Worm (Caenorhabditis elegans) whole organism, L4 larva: ENCODE data around the gene lin-36.

Experiments used
- D1046.2 ChIP-seq: fragments of 200-800 bp; sonication (Bioruptor generic); IDR thresholded peaks from 2 replicates; pipeline ENCODE4 v1.3.6; 2022; ENCODE audit warnings: missing genetic modification characterization, missing compliant biosample characterization
- F10B5.3 ChIP-seq: sonication (generic microtip); optimal IDR thresholded peaks from 2 replicates; lab custom pipeline; 2016; ENCODE audit warnings: mild to moderate bottlenecking, missing genetic modification characterization, missing compliant biosample characterization
- F26F4.8 ChIP-seq: fragments of 200-800 bp; sonication (Bioruptor generic); conservative IDR thresholded peaks from 2 replicates; pipeline ENCODE4 v1.3.6; 2022; ENCODE audit warnings: missing genetic modification characterization, missing compliant biosample characterization
- F44E2.7 ChIP-seq: fragments of 200-800 bp; sonication (Bioruptor generic); IDR thresholded peaks from 2 replicates; pipeline ENCODE4 v2.1.2; 2022; ENCODE audit warnings: missing genetic modification characterization, missing compliant biosample characterization
- T20F7.1 ChIP-seq: fragments of 200-800 bp; sonication (Bioruptor generic); optimal IDR thresholded peaks from 2 replicates; lab custom pipeline; 2018; ENCODE audit warnings: mild to moderate bottlenecking, missing genetic modification characterization, missing compliant biosample characterization
- Y105C5A.15 ChIP-seq: fragments of 200-800 bp; sonication (Bioruptor generic); IDR thresholded peaks from 2 replicates; pipeline ENCODE4 v1.3.6; 2022; ENCODE audit warnings: missing genetic modification characterization, missing compliant biosample characterization
- Y48G9A.11 ChIP-seq: fragments of 200-800 bp; sonication (Bioruptor generic); IDR thresholded peaks from 2 replicates; pipeline ENCODE4 v1.3.6; 2022; ENCODE audit warnings: missing genetic modification reagents, missing genetic modification characterization, missing compliant biosample characterization
- Y75B8A.6 ChIP-seq: fragments of 200-800 bp; sonication (Bioruptor generic); IDR thresholded peaks from 2 replicates; pipeline ENCODE4 v1.3.6; 2022; ENCODE audit warnings: missing genetic modification reagents, missing genetic modification characterization, missing compliant biosample characterization
- ZK337.2 ChIP-seq: fragments of 200-800 bp; sonication (Bioruptor generic); IDR thresholded peaks from 2 replicates; pipeline ENCODE4 v1.3.6; 2022; ENCODE audit warnings: missing genetic modification reagents, missing genetic modification characterization, missing compliant biosample characterization
- aha-1 ChIP-seq: fragments of 150-350 bp; peaks from one replicate; lab custom pipeline; 2014; ENCODE audit warnings: missing biosample characterization, missing genetic modification characterization
- aly-2 ChIP-seq: sonication (generic microtip); optimal IDR thresholded peaks from 2 replicates; lab custom pipeline; 2018; ENCODE audit warnings: missing biosample characterization, missing genetic modification characterization
- arid-1 ChIP-seq: fragments of 200-800 bp; sonication (Bioruptor generic); conservative IDR thresholded peaks from 2 replicates; pipeline ENCODE4 v1.3.6; 2022; ENCODE audit warnings: missing genetic modification reagents, missing genetic modification characterization, missing compliant biosample characterization
- attf-4 ChIP-seq: sonication (generic microtip); optimal IDR thresholded peaks from 3 replicates; lab custom pipeline; 2017; ENCODE audit warnings: missing biosample characterization, missing genetic modification characterization
- cey-2 ChIP-seq: sonication (generic microtip); optimal IDR thresholded peaks from 3 replicates; lab custom pipeline; 2017; ENCODE audit warnings: missing genetic modification characterization, mild to moderate bottlenecking, missing compliant biosample characterization, antibody characterized with exemption, borderline replicate concordance; ENCODE audit not compliant: insufficient read depth
- ctbp-1 ChIP-seq: fragments of 200-800 bp; sonication (Bioruptor generic); IDR thresholded peaks from 2 replicates; pipeline ENCODE4 v1.3.6; 2022; ENCODE audit warnings: missing genetic modification reagents, missing genetic modification characterization, missing compliant biosample characterization
- daf-16 ChIP-seq, 3 experiments: sonication (generic microtip); optimal IDR thresholded peaks; 2 replicates each; lab custom pipeline; 2016 to 2017; ENCODE audit warnings: missing genetic modification characterization in 3 of 3, missing genetic modification reagents in 3 of 3, mild to moderate bottlenecking in 2 of 3, missing compliant biosample characterization in 2 of 3, missing biosample characterization in 1 of 3, moderate library complexity in 1 of 3
- daf-8 ChIP-seq: fragments of 200-800 bp; sonication (Bioruptor generic); IDR thresholded peaks from 2 replicates; pipeline ENCODE4 v1.3.6; 2022; ENCODE audit warnings: missing genetic modification characterization, missing compliant biosample characterization
- dmd-6 ChIP-seq: fragments of 200-800 bp; sonication (Bioruptor generic); IDR thresholded peaks from 2 replicates; pipeline ENCODE4 v1.3.6; 2022; ENCODE audit warnings: missing genetic modification reagents, missing genetic modification characterization, missing compliant biosample characterization
- dmd-8 ChIP-seq: fragments of 200-800 bp; sonication (Bioruptor generic); IDR thresholded peaks from 2 replicates; pipeline ENCODE4 v1.3.6; 2022; ENCODE audit warnings: missing genetic modification characterization, missing compliant biosample characterization
- dmd-9 ChIP-seq: fragments of 200-800 bp; sonication (Bioruptor generic); IDR thresholded peaks from 2 replicates; pipeline ENCODE4 v1.3.6; 2022; ENCODE audit warnings: missing genetic modification reagents, missing genetic modification characterization, missing compliant biosample characterization
- dpl-1 ChIP-seq: fragments of 150-350 bp; optimal IDR thresholded peaks from 2 replicates; lab custom pipeline; 2014; ENCODE audit warnings: missing biosample characterization, missing genetic modification reagents, missing genetic modification characterization
- dve-1 ChIP-seq: sonication (generic microtip); optimal IDR thresholded peaks from 2 replicates; lab custom pipeline; 2017; ENCODE audit warnings: antibody characterized with exemption, mild to moderate bottlenecking, missing genetic modification characterization, missing compliant biosample characterization; ENCODE audit not compliant: insufficient read depth
- fos-1 ChIP-seq: fragments of 150-350 bp; optimal IDR thresholded peaks from 2 replicates; lab custom pipeline; 2014; ENCODE audit warnings: missing biosample characterization, missing genetic modification characterization
- gei-8 ChIP-seq: fragments of 200-800 bp; sonication (Bioruptor generic); optimal IDR thresholded peaks from 2 replicates; lab custom pipeline; 2018; ENCODE audit warnings: mild to moderate bottlenecking, missing genetic modification characterization, missing compliant biosample characterization
- hif-1 ChIP-seq, 2 experiments: sonication (generic microtip); optimal IDR thresholded peaks; 2 replicates each; lab custom pipeline; 2016 to 2017; ENCODE audit warnings: missing compliant biosample characterization in 2 of 2, missing genetic modification characterization in 2 of 2, missing genetic modification reagents in 2 of 2, missing genotype in 2 of 2, mild to moderate bottlenecking in 1 of 2
- hlh-30 ChIP-seq: sonication (generic microtip); optimal IDR thresholded peaks from 2 replicates; lab custom pipeline; 2017; ENCODE audit warnings: antibody characterized with exemption, mild to moderate bottlenecking, missing genetic modification characterization, missing compliant biosample characterization; ENCODE audit not compliant: insufficient read depth
- hmg-1.1 ChIP-seq: fragments of 200-800 bp; sonication (Bioruptor generic); IDR thresholded peaks from 2 replicates; pipeline ENCODE4 v1.3.6; 2022; ENCODE audit warnings: missing genetic modification reagents, missing genetic modification characterization, missing compliant biosample characterization
- lim-7 ChIP-seq: fragments of 200-800 bp; sonication (Bioruptor generic); IDR thresholded peaks from 2 replicates; pipeline ENCODE4 v1.3.6; 2022; ENCODE audit warnings: missing genetic modification characterization, missing compliant biosample characterization
- lin-13 ChIP-seq: fragments of 150-350 bp; optimal IDR thresholded peaks from 2 replicates; lab custom pipeline; 2014; ENCODE audit warnings: missing biosample characterization, missing genetic modification reagents, missing genetic modification characterization
- lin-29 ChIP-seq: fragments of 200-800 bp; sonication (Bioruptor generic); IDR thresholded peaks from 2 replicates; pipeline ENCODE4 v1.3.6; 2022; ENCODE audit warnings: missing genetic modification reagents, missing genetic modification characterization, missing compliant biosample characterization
- lin-39 ChIP-seq: fragments of 150-350 bp; optimal IDR thresholded peaks from 2 replicates; lab custom pipeline; 2014; ENCODE audit warnings: missing biosample characterization, missing genetic modification reagents, missing genetic modification characterization
- lir-3 ChIP-seq: sonication (generic microtip); optimal IDR thresholded peaks from 2 replicates; lab custom pipeline; 2016; ENCODE audit warnings: mild to moderate bottlenecking, missing genetic modification characterization, missing compliant biosample characterization
- mep-1 ChIP-seq: fragments of 150-350 bp; sonication (generic microtip); optimal IDR thresholded peaks from 3 replicates; lab custom pipeline; 2014; ENCODE audit warnings: missing biosample characterization, missing genetic modification characterization
- mxl-2 ChIP-seq: fragments of 200-800 bp; sonication (Bioruptor generic); conservative IDR thresholded peaks from 2 replicates; pipeline ENCODE4 v1.3.6; 2022; ENCODE audit warnings: missing genetic modification reagents, missing genetic modification characterization, missing compliant biosample characterization
- nhr-10 ChIP-seq: fragments of 150-350 bp; optimal IDR thresholded peaks from 2 replicates; lab custom pipeline; 2014; ENCODE audit warnings: missing biosample characterization, missing genetic modification characterization
- nhr-102 ChIP-seq: sonication (generic microtip); optimal IDR thresholded peaks from 2 replicates; lab custom pipeline; 2016; ENCODE audit warnings: mild to moderate bottlenecking, missing genetic modification characterization, moderate library complexity, missing compliant biosample characterization
- nhr-111 ChIP-seq: fragments of 200-800 bp; sonication (Bioruptor generic); optimal IDR thresholded peaks from 2 replicates; lab custom pipeline; 2018; ENCODE audit warnings: mild to moderate bottlenecking, missing genetic modification characterization, missing compliant biosample characterization
- nhr-25 ChIP-seq: sonication (generic microtip); optimal IDR thresholded peaks from 2 replicates; lab custom pipeline; 2017; ENCODE audit warnings: missing genetic modification characterization, mild to moderate bottlenecking, missing compliant biosample characterization, antibody characterized with exemption, moderate library complexity, borderline replicate concordance; ENCODE audit not compliant: insufficient read depth
- nhr-28 ChIP-seq: fragments of 150-350 bp; optimal IDR thresholded peaks from 2 replicates; lab custom pipeline; 2014; ENCODE audit warnings: missing biosample characterization, missing genetic modification characterization
- nhr-41 ChIP-seq: fragments of 200-800 bp; sonication (Bioruptor generic); IDR thresholded peaks from 2 replicates; pipeline ENCODE4 v1.3.6; 2022; ENCODE audit warnings: missing genetic modification reagents, missing genetic modification characterization, missing compliant biosample characterization
- nhr-6 ChIP-seq: fragments of 150-350 bp; optimal IDR thresholded peaks from 2 replicates; lab custom pipeline; 2014; ENCODE audit warnings: missing biosample characterization, missing genetic modification characterization
- nhr-76 ChIP-seq: fragments of 150-350 bp; optimal IDR thresholded peaks from 2 replicates; lab custom pipeline; 2014; ENCODE audit warnings: missing biosample characterization, missing genetic modification characterization
- nhr-77 ChIP-seq: fragments of 150-350 bp; optimal IDR thresholded peaks from 2 replicates; lab custom pipeline; 2014; ENCODE audit warnings: missing biosample characterization, missing genetic modification characterization
- pha-4 ChIP-seq, 2 experiments: fragments of 150-350 bp in 1 of 2; fragments of 200-800 bp in 1 of 2; sonication (Bioruptor generic) in 1 of 2; IDR thresholded peaks in 1 of 2; optimal IDR thresholded peaks in 1 of 2; 2 replicates each; pipeline versions ENCODE4 v1.3.6 to Lab custom; 2014 to 2022; ENCODE audit warnings: missing genetic modification characterization in 2 of 2, missing genetic modification reagents in 2 of 2, missing biosample characterization in 1 of 2, missing compliant biosample characterization in 1 of 2
- rbr-2 ChIP-seq: sonication (generic microtip); optimal IDR thresholded peaks from 2 replicates; lab custom pipeline; 2016; ENCODE audit warnings: missing genotype, missing genetic modification characterization, missing compliant biosample characterization
- skn-1 ChIP-seq: fragments of 150-350 bp; optimal IDR thresholded peaks from 2 replicates; lab custom pipeline; 2014; ENCODE audit warnings: missing biosample characterization, missing genetic modification characterization
- snpc-4 ChIP-seq: fragments of 150-350 bp; optimal IDR thresholded peaks from 2 replicates; lab custom pipeline; 2014; ENCODE audit warnings: missing biosample characterization, missing genetic modification characterization
- spr-1 ChIP-seq: sonication (generic microtip); optimal IDR thresholded peaks from 2 replicates; lab custom pipeline; 2016; ENCODE audit warnings: mild to moderate bottlenecking, missing genetic modification characterization, missing compliant biosample characterization
- spr-3 ChIP-seq: fragments of 200-800 bp; sonication (Bioruptor generic); optimal IDR thresholded peaks from 2 replicates; lab custom pipeline; 2018; ENCODE audit warnings: mild to moderate bottlenecking, missing genetic modification characterization, missing compliant biosample characterization
- tag-97 ChIP-seq: fragments of 200-800 bp; sonication (Bioruptor generic); IDR thresholded peaks from 2 replicates; pipeline ENCODE4 v1.3.6; 2022; ENCODE audit warnings: missing genetic modification characterization, missing compliant biosample characterization
- ztf-7 ChIP-seq: fragments of 150-350 bp; optimal IDR thresholded peaks from 2 replicates; lab custom pipeline; 2014; ENCODE audit warnings: missing biosample characterization, missing genetic modification characterization

Gene lin-36

DNA sequence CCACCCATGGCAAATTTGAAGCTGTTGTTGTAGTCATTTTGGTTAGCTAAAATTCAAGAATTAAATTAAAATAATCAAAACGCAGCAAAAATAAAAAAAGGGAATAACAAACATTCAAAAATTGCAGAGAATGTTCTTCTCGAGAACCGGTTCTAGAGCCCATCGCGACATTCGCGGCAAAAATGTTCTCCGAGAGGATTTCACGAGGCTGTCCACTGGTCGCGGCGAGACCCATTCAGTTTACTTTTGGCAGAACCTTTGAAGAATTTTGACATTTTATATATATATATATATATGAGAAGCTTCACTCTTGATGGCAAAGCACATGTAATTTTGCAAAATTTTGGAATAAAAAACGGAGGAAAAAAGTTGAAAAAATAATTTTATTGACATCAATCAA is 8.8 kb upstream of the lin-36 start, which contains the start of gene F44B9.8:
TSS of gene F44B9.8 (minus strand) at position 163 of the 400 bp plus-strand sequence.
- TF ChIP-seq daf-8 (GFP tag; lab: Robert Waterston, UW) (no peak), arid-1 (GFP tag; lab: Robert Waterston, UW) (no peak), dve-1 (tag; lab: Kevin White, UChicago) (peak; percentile 65), tag-97 (GFP tag; lab: Robert Waterston, UW) (no peak), Y105C5A.15 (no peak), Y75B8A.6 (GFP tag; lab: Robert Waterston, UW) (no peak), aly-2 (tag; lab: Kevin White, UChicago) (no peak), lim-7 (GFP tag; lab: Robert Waterston, UW) (no peak), nhr-10 (tag; lab: Kevin White, UChicago) (no peak), Y48G9A.11 (no peak), dmd-9 (GFP tag; lab: Robert Waterston, UW) (no peak), lin-39 (tag; lab: Kevin White, UChicago) (no peak), spr-3 (GFP tag; lab: Kevin White, UChicago) (no peak), spr-1 (no peak), nhr-28 (peak; percentile 4), T20F7.1 (GFP tag; lab: Kevin White, UChicago) (no peak), snpc-4 (no peak), cey-2 (tag; lab: Kevin White, UChicago) (no peak), nhr-6 (tag; lab: Kevin White, UChicago) (peak; percentile 5), aha-1 (tag; lab: Kevin White, UChicago) (peak; percentile 93), mxl-2 (GFP tag; lab: Robert Waterston, UW) (no peak), nhr-102 (tag; lab: Kevin White, UChicago) (no peak), pha-4 (GFP tag; IDR thresholded peaks at IDR 0.05; lab: Robert Waterston, UW) (no peak), pha-4 (tag; optimal IDR thresholded peaks at IDR 0.05; lab: Kevin White, UChicago) (no peak), lir-3 (tag; lab: Kevin White, UChicago) (no peak), gei-8 (GFP tag; lab: Kevin White, UChicago) (no peak), ctbp-1 (GFP tag; lab: Robert Waterston, UW) (no peak), nhr-111 (GFP tag; lab: Kevin White, UChicago) (no peak), lin-13 (no peak), nhr-77 (tag; lab: Kevin White, UChicago) (peak; percentile 2), rbr-2 (peak; percentile 40), F44E2.7 (no peak), F26F4.8 (GFP tag; lab: Robert Waterston, UW) (no peak), fos-1 (tag; lab: Kevin White, UChicago) (no peak), F10B5.3 (no peak), hlh-30 (peak; percentile 52), D1046.2 (GFP tag; lab: Robert Waterston, UW) (no peak), hif-1 (tag; optimal IDR thresholded peaks at IDR 0.05; lab: Kevin White, UChicago) (no peak), daf-16 (GFP tag; optimal IDR thresholded peaks at IDR 0.05; lab: Kevin White, UChicago) (no peak), daf-16 (tag; optimal IDR thresholded peaks at IDR 0.05; lab: Kevin White, UChicago) (no peak), nhr-41 (GFP tag; lab: Robert Waterston, UW) (no peak), ZK337.2 (GFP tag; lab: Robert Waterston, UW) (no peak), hmg-1.1 (GFP tag; lab: Robert Waterston, UW) (0 out of 2 replicates have a peak, but pooled peaks have one; percentile 47), ztf-7 (tag; lab: Kevin White, UChicago) (no peak), dmd-6 (GFP tag; lab: Robert Waterston, UW) (no peak), nhr-25 (tag; lab: Kevin White, UChicago) (no peak), dpl-1 (GFP tag; lab: Kevin White, UChicago) (peak; percentile 87), mep-1 (tag; lab: Kevin White, UChicago) (peak; percentile 74), lin-29 (GFP tag; lab: Robert Waterston, UW) (no peak), dmd-8 (no peak), nhr-76 (tag; lab: Kevin White, UChicago) (no peak), skn-1 (tag; lab: Kevin White, UChicago) (no peak), attf-4 (no peak)
